Worm (Caenorhabditis elegans) whole organism, dauer: Measurements from ENCODE around the gene ttr-12.
"Not testable (repeated sequence)": the region's sequence is repeated elsewhere in the genome, so short reads cannot be mapped to it uniquely, and the experiment has no call there.

ENCODE experiments used
- unc-62 ChIP-seq: sonication (generic microtip); optimal IDR thresholded peaks from 2 replicates; lab custom pipeline; 2017; ENCODE audit warnings: missing biosample characterization, missing genetic modification reagents, missing genetic modification characterization

The ttr-12 gene

ce11 chrV:20566454-20566853, 42.1 kb downstream of the ttr-12 start, which contains the start of gene F26F2.3:
Gene F26F2.3 (minus strand): TSS chrV:20566554.
- TF ChIP-seq unc-62 (GFP tag; lab: Kevin White, UChicago), result no peak

DNA sequence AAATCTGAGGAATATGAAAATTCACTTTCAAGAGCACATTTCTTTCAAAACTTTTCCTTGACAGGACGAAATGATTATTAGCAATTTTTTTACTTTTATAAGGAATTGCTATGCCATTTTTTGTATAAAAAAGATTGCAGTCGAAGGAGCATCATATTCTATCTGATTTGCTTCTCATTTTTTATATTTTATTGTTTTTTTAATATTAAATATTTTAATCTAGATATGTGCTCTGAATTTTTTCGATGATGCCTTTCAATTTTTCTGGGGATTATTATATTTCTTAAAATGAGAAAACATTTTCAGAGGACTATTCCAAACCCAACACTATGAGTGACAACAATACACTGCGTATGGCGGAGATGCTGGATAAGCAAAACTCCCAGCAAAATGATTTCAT, 44.5 kb downstream of the ttr-12 start, which contains the start of gene F26F2.13:
F26F2.13 (plus strand) TSS at position 301 of the 400 bp plus-strand sequence.
- TF ChIP-seq unc-62 (GFP tag; lab: Kevin White, UChicago), result not testable (repeated sequence)

- no peak for TF ChIP-seq unc-62 (GFP tag; lab: Kevin White, UChicago)
Measured at ce11 chrV:20561795-20562194, 46.8 kb downstream of the ttr-12 start, which contains the start of gene F26F2.1. Gene F26F2.1 (minus strand): TSS chrV:20561895.

- TF ChIP-seq unc-62 (GFP tag; lab: Kevin White, UChicago), result no peak
Measured at ce11 chrV:20558270-20558669, 50.3 kb downstream of the ttr-12 start, which contains the start of gene abf-4. Gene abf-4 (minus strand): TSS chrV:20558370.
